Worm (Caenorhabditis elegans) whole organism, midembryonic: ENCODE data around the gene tag-153.

Experiments used
- T22C8.4 ChIP-seq: fragments of 200-800 bp; sonication (Bioruptor generic); IDR thresholded peaks from 2 replicates; pipeline ENCODE4 v1.3.6; 2022; ENCODE audit warnings: missing genetic modification characterization, missing compliant biosample characterization
- cog-1 ChIP-seq: sonication (generic microtip); optimal IDR thresholded peaks from 2 replicates; lab custom pipeline; 2016; ENCODE audit warnings: missing genetic modification characterization, missing compliant biosample characterization
- flt-1 ChIP-seq: fragments of 200-800 bp; sonication (Bioruptor generic); IDR thresholded peaks from 2 replicates; pipeline ENCODE4 v1.3.6; 2022; ENCODE audit warnings: missing genetic modification characterization, missing compliant biosample characterization
- klf-2 ChIP-seq: fragments of 200-800 bp; sonication (Bioruptor generic); conservative IDR thresholded peaks from 2 replicates; pipeline ENCODE4 v1.3.6; 2022; ENCODE audit warnings: missing genetic modification reagents, missing genetic modification characterization, missing compliant biosample characterization
- med-1 ChIP-seq: sonication (generic microtip); optimal IDR thresholded peaks from 2 replicates; lab custom pipeline; 2017; ENCODE audit warnings: missing genetic modification characterization, mild to moderate bottlenecking, missing compliant biosample characterization, antibody characterized with exemption, missing genetic modification reagents; ENCODE audit not compliant: insufficient read depth
- ref-1 ChIP-seq: fragments of 200-800 bp; sonication (Bioruptor generic); conservative IDR thresholded peaks from 2 replicates; pipeline ENCODE4 v1.3.6; 2022; ENCODE audit warnings: missing genetic modification reagents, missing genetic modification characterization, missing compliant biosample characterization
- tab-1 ChIP-seq: fragments of 200-800 bp; sonication (Bioruptor generic); IDR thresholded peaks from 2 replicates; pipeline ENCODE4 v1.3.6; 2022; ENCODE audit warnings: missing genetic modification characterization, missing compliant biosample characterization
- ztf-29 ChIP-seq: fragments of 200-800 bp; sonication (Bioruptor generic); IDR thresholded peaks from 2 replicates; pipeline ENCODE4 v1.3.6; 2022; ENCODE audit warnings: missing genetic modification reagents, missing genetic modification characterization, missing compliant biosample characterization

DNA sequence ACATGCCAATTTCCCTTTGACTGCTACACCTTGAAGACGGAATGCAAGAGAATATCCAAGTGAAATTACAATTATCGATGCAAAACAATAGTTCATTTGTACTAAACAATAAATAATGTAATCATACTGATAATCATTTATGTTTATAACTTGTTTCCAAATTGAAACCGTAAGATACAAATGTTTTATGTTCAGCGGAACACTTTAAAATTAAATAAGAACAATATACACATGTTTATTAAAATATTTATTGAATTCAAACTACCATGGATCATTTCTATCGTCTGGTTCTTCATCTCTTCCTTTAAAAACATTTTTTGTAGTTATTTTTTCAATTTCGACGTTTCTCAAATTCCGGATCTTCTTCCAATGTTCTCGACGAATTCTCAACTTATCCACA is 32.5 kb downstream of the tag-153 start, which contains the start of gene ttr-40:
- no peak for TF ChIP-seq T22C8.4 (GFP tag; lab: Robert Waterston, UW)
- TF ChIP-seq flt-1 (GFP tag; lab: Robert Waterston, UW): no peak
- TF ChIP-seq tab-1 (GFP tag; lab: Robert Waterston, UW): no peak
- TF ChIP-seq ref-1: no peak
- TF ChIP-seq cog-1 (tag; lab: Kevin White, UChicago): no peak
- TF ChIP-seq klf-2 (GFP tag; lab: Robert Waterston, UW): no peak
- no peak for TF ChIP-seq ztf-29 (GFP tag; lab: Robert Waterston, UW)
- no peak for TF ChIP-seq med-1
